Worm (Caenorhabditis elegans) whole organism, L4 larva: ENCODE measurements around the gene tkr-3.
A peak's percentile ranks its signal among the peaks of the same experiment; 100 is the strongest.

Experiments
- F26F4.8 ChIP-seq: fragments of 200-800 bp; sonication (Bioruptor generic); conservative IDR thresholded peaks from 2 replicates; pipeline ENCODE4 v1.3.6; 2022; ENCODE audit warnings: missing genetic modification characterization, missing compliant biosample characterization
- ZK546.5 ChIP-seq, 2 experiments: sonication (generic microtip); optimal IDR thresholded peaks; 2 replicates each; lab custom pipeline; 2017; ENCODE audit warnings: missing biosample characterization in 2 of 2, missing genetic modification characterization in 2 of 2
- ama-1 ChIP-seq: fragments of 150-350 bp; optimal IDR thresholded peaks from 2 replicates; lab custom pipeline; 2014; ENCODE audit warnings: inconsistent platforms, mixed read lengths
- ceh-28 ChIP-seq: fragments of 150-350 bp; optimal IDR thresholded peaks from 2 replicates; lab custom pipeline; 2014; ENCODE audit warnings: missing biosample characterization, missing genetic modification reagents, missing genetic modification characterization
- egl-27 ChIP-seq: sonication (generic microtip); optimal IDR thresholded peaks from 3 replicates; lab custom pipeline; 2017; ENCODE audit warnings: missing biosample characterization, missing genetic modification reagents, missing genetic modification characterization
- lin-13 ChIP-seq: fragments of 150-350 bp; optimal IDR thresholded peaks from 2 replicates; lab custom pipeline; 2014; ENCODE audit warnings: missing biosample characterization, missing genetic modification reagents, missing genetic modification characterization
- nhr-102 ChIP-seq: sonication (generic microtip); optimal IDR thresholded peaks from 2 replicates; lab custom pipeline; 2016; ENCODE audit warnings: mild to moderate bottlenecking, missing genetic modification characterization, moderate library complexity, missing compliant biosample characterization
- nhr-11 ChIP-seq: fragments of 150-350 bp; optimal IDR thresholded peaks from 2 replicates; lab custom pipeline; 2014; ENCODE audit warnings: missing biosample characterization, missing genetic modification characterization
- nhr-6 ChIP-seq: fragments of 150-350 bp; optimal IDR thresholded peaks from 2 replicates; lab custom pipeline; 2014; ENCODE audit warnings: missing biosample characterization, missing genetic modification characterization
- unc-130 ChIP-seq: sonication (generic microtip); optimal IDR thresholded peaks from 2 replicates; lab custom pipeline; 2016; ENCODE audit warnings: missing genetic modification reagents, missing genetic modification characterization, missing compliant biosample characterization
- zag-1 ChIP-seq: fragments of 150-350 bp; optimal IDR thresholded peaks from 2 replicates; lab custom pipeline; 2014; ENCODE audit warnings: missing biosample characterization, missing genetic modification characterization

DNA sequence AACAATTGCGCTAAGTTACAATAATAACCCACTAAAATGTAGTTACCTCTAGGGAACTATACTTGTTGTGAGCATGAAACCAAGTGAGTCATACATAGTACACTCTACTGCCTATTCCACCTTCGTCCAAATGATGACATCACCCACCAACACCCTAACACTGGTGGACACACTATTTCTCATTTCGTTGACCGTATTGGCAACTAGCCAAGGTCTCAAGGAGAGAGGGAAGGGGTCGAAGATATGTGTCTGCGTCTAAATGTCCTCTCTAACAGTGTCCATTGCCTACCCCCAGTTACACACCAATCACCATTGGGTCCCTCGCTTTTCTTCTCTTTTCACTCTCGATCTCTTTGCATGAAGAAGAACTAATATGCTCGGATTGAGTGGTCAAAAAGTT lies 44.0 kb downstream of the tkr-3 start:
- TF ChIP-seq ceh-28 (tag; lab: Kevin White, UChicago), result no peak
- no peak for TF ChIP-seq nhr-102
- TF ChIP-seq ama-1 (lab: Kevin White, UChicago), result no peak
- TF ChIP-seq ZK546.5 (tag; optimal IDR thresholded peaks at IDR 0.05; lab: Kevin White, UChicago), result no peak
- TF ChIP-seq unc-130 (GFP tag; lab: Kevin White, UChicago), result no peak
- TF ChIP-seq nhr-6 (tag; lab: Kevin White, UChicago), result peak; percentile 56
- no peak for TF ChIP-seq zag-1 (tag; lab: Kevin White, UChicago)
- TF ChIP-seq F26F4.8 (GFP tag; lab: Robert Waterston, UW), result no peak
- TF ChIP-seq egl-27 (tag; lab: Kevin White, UChicago), result no peak
- no peak for TF ChIP-seq lin-13 (GFP tag; lab: Kevin White, UChicago)
- no peak for TF ChIP-seq nhr-11 (tag; lab: Kevin White, UChicago)
